Worm (Caenorhabditis elegans) whole organism, L2 larva: Measurements from ENCODE around the gene T11F8.1.
"Not testable (repeated sequence)": the region's sequence is repeated elsewhere in the genome, so short reads cannot be mapped to it uniquely, and the experiment has no call there.

ENCODE experiments used
- C34F6.9 ChIP-seq: fragments of 150-350 bp; optimal IDR thresholded peaks from 2 replicates; lab custom pipeline; 2014; ENCODE audit warnings: missing biosample characterization, missing genetic modification characterization
- R02D3.7 ChIP-seq: fragments of 150-350 bp; optimal IDR thresholded peaks from 2 replicates; lab custom pipeline; 2014; ENCODE audit warnings: missing biosample characterization, missing genetic modification characterization
- ZK546.5 ChIP-seq: sonication (generic microtip); optimal IDR thresholded peaks from 2 replicates; lab custom pipeline; 2017; ENCODE audit warnings: missing biosample characterization, missing genetic modification characterization
- alr-1 ChIP-seq: fragments of 150-350 bp; optimal IDR thresholded peaks from 2 replicates; lab custom pipeline; 2014; ENCODE audit warnings: missing biosample characterization, missing genetic modification characterization
- ama-1 ChIP-seq: fragments of 150-350 bp; optimal IDR thresholded peaks from 2 replicates; lab custom pipeline; 2018; ENCODE audit warnings: inconsistent platforms
- blmp-1 ChIP-seq: sonication (generic microtip); optimal IDR thresholded peaks from 2 replicates; lab custom pipeline; 2017; ENCODE audit warnings: missing genetic modification characterization, mild to moderate bottlenecking, missing compliant biosample characterization, antibody characterized with exemption, moderate library complexity; ENCODE audit not compliant: insufficient read depth
- ceh-82 ChIP-seq: fragments of 150-350 bp; optimal IDR thresholded peaks from 2 replicates; lab custom pipeline; 2014; ENCODE audit warnings: missing biosample characterization, missing genetic modification characterization
- crh-2 ChIP-seq: sonication (generic microtip); optimal IDR thresholded peaks from 2 replicates; lab custom pipeline; 2017; ENCODE audit warnings: missing biosample characterization, missing genetic modification characterization
- dmd-4 ChIP-seq: sonication (generic microtip); optimal IDR thresholded peaks from 2 replicates; lab custom pipeline; 2017; ENCODE audit warnings: missing biosample characterization, missing genetic modification characterization
- elt-1 ChIP-seq: fragments of 150-350 bp; optimal IDR thresholded peaks from 2 replicates; lab custom pipeline; 2014; ENCODE audit warnings: missing biosample characterization, missing genetic modification characterization
- elt-3 ChIP-seq: sonication (generic microtip); optimal IDR thresholded peaks from 2 replicates; lab custom pipeline; 2017; ENCODE audit warnings: missing biosample characterization, missing genetic modification characterization
- fos-1 ChIP-seq: fragments of 150-350 bp; optimal IDR thresholded peaks from 2 replicates; lab custom pipeline; 2014; ENCODE audit warnings: missing biosample characterization, missing genetic modification characterization
- gmeb-1 ChIP-seq: fragments of 150-350 bp; optimal IDR thresholded peaks from 2 replicates; lab custom pipeline; 2014; ENCODE audit warnings: missing biosample characterization, missing genetic modification characterization
- lin-11 ChIP-seq: fragments of 150-350 bp; sonication (generic microtip); optimal IDR thresholded peaks from 2 replicates; lab custom pipeline; 2014; ENCODE audit warnings: missing biosample characterization, missing genetic modification characterization, inconsistent platforms, mixed read lengths
- lin-13 ChIP-seq: fragments of 150-350 bp; optimal IDR thresholded peaks from 2 replicates; lab custom pipeline; 2014; ENCODE audit warnings: missing biosample characterization, missing genetic modification reagents, missing genetic modification characterization
- lin-39 ChIP-seq: fragments of 150-350 bp; optimal IDR thresholded peaks from 2 replicates; lab custom pipeline; 2014; ENCODE audit warnings: missing biosample characterization, missing genetic modification reagents, missing genetic modification characterization
- lsy-2 ChIP-seq, 2 experiments: fragments of 150-350 bp in 1 of 2; sonication (generic microtip) in 1 of 2; optimal IDR thresholded peaks; 2 replicates each; lab custom pipeline; 2014 to 2017; ENCODE audit warnings: missing biosample characterization in 2 of 2, missing genetic modification characterization in 2 of 2
- mbf-1 ChIP-seq: sonication (generic microtip); optimal IDR thresholded peaks from 2 replicates; lab custom pipeline; 2017; ENCODE audit warnings: missing biosample characterization, missing genetic modification characterization
- nhr-11 ChIP-seq: fragments of 150-350 bp; optimal IDR thresholded peaks from 2 replicates; lab custom pipeline; 2014; ENCODE audit warnings: missing biosample characterization, missing genetic modification characterization
- nhr-12 ChIP-seq: fragments of 150-350 bp; optimal IDR thresholded peaks from 2 replicates; lab custom pipeline; 2014; ENCODE audit warnings: missing biosample characterization, missing genetic modification characterization
- nhr-21 ChIP-seq: fragments of 150-350 bp; optimal IDR thresholded peaks from 2 replicates; lab custom pipeline; 2014; ENCODE audit warnings: missing biosample characterization, missing genetic modification characterization
- nhr-237 ChIP-seq: fragments of 150-350 bp; optimal IDR thresholded peaks from 2 replicates; lab custom pipeline; 2014; ENCODE audit warnings: missing biosample characterization, missing genetic modification characterization
- nhr-25 ChIP-seq: fragments of 150-350 bp; sonication (generic microtip); optimal IDR thresholded peaks from 3 replicates; lab custom pipeline; 2014; ENCODE audit warnings: missing biosample characterization, missing genetic modification characterization
- nhr-6 ChIP-seq: fragments of 150-350 bp; optimal IDR thresholded peaks from 2 replicates; lab custom pipeline; 2014; ENCODE audit warnings: missing biosample characterization, missing genetic modification characterization
- nhr-77 ChIP-seq: fragments of 150-350 bp; optimal IDR thresholded peaks from 2 replicates; lab custom pipeline; 2014; ENCODE audit warnings: missing biosample characterization, missing genetic modification characterization
- skn-1 ChIP-seq: sonication (generic microtip); optimal IDR thresholded peaks from 2 replicates; lab custom pipeline; 2017; ENCODE audit warnings: missing biosample characterization, missing genetic modification characterization
- snpc-4 ChIP-seq: fragments of 150-350 bp; optimal IDR thresholded peaks from 2 replicates; lab custom pipeline; 2014; ENCODE audit warnings: missing biosample characterization, missing genetic modification characterization
- unc-39 ChIP-seq: fragments of 150-350 bp; optimal IDR thresholded peaks from 2 replicates; lab custom pipeline; 2014; ENCODE audit warnings: missing biosample characterization, missing genetic modification characterization
- unc-55 ChIP-seq: fragments of 150-350 bp; sonication (generic microtip); optimal IDR thresholded peaks from 3 replicates; lab custom pipeline; 2014; ENCODE audit warnings: missing biosample characterization, missing genetic modification reagents, missing genetic modification characterization
- zag-1 ChIP-seq: fragments of 150-350 bp; optimal IDR thresholded peaks from 2 replicates; lab custom pipeline; 2014; ENCODE audit warnings: missing biosample characterization, missing genetic modification characterization
- ztf-11 ChIP-seq: sonication (generic microtip); optimal IDR thresholded peaks from 2 replicates; lab custom pipeline; 2017; ENCODE audit warnings: missing biosample characterization, missing genetic modification characterization
- ztf-4 ChIP-seq: fragments of 150-350 bp; optimal IDR thresholded peaks from 2 replicates; lab custom pipeline; 2014; ENCODE audit warnings: missing biosample characterization, missing genetic modification characterization

Gene T11F8.1

DNA sequence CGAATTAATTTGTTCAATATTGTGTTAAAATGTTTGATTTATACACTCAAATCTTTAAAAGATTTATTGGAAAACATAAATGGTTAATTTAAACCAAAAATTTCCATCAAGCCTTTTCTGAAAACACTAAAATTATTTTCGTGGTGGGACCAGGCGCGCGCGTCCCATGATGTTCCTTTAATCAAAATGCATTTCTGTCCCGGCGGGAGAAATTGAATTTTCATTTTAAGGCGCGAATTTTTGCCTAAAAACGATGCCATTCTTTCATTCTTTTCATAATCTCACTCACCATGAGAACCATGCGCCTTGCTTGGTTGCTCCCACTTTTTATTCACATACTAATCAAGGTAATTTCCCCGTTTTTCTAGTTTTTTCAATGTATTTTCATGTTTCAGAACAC lies 9.7 kb upstream of the T11F8.1 start, which contains the start of gene rme-2:
Gene rme-2, plus strand, starts transcription at position 288 of the 400 bp plus-strand sequence.
- TF ChIP-seq nhr-6 (tag; lab: Kevin White, UChicago) (no peak), R02D3.7 (tag; lab: Kevin White, UChicago) (no peak), C34F6.9 (tag; lab: Kevin White, UChicago) (no peak), nhr-25 (tag; lab: Kevin White, UChicago) (no peak), ama-1 (lab: Kevin White, UChicago) (no peak), blmp-1 (tag; lab: Kevin White, UChicago) (no peak), elt-3 (tag; lab: Kevin White, UChicago) (no peak)

DNA sequence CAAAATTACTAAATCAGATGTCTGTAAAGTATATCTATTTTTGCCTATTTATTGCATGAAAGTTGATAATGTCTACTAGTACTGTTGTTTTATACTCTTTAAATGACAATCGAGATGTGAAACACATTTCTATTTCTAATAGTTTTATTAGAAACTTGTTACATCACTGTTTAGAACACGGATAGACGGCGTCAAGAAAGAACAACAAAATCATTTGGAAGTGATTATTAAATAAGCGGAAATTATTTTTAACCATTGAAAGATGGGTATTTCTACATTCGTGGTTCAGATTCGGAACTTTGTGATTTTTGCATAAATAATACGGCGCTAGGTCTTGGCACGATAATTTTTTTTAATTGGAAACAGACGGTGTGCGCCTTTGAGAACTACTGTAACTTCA lies 6.3 kb upstream of the T11F8.1 start:
- TF ChIP-seq ceh-82 (tag; lab: Kevin White, UChicago) = no peak
- no peak for TF ChIP-seq ztf-4 (tag; lab: Kevin White, UChicago)
- TF ChIP-seq zag-1 (tag; lab: Kevin White, UChicago) = no peak
- TF ChIP-seq alr-1 (tag; lab: Kevin White, UChicago) = no peak
- TF ChIP-seq elt-1 (tag; lab: Kevin White, UChicago) = no peak
- no peak for TF ChIP-seq ztf-11 (tag; lab: Kevin White, UChicago)
- TF ChIP-seq nhr-21 (tag; lab: Kevin White, UChicago) = no peak
- TF ChIP-seq nhr-77 (tag; lab: Kevin White, UChicago) = no peak
- TF ChIP-seq snpc-4 = no peak
- TF ChIP-seq C34F6.9 (tag; lab: Kevin White, UChicago) = no peak
- TF ChIP-seq dmd-4 (tag; lab: Kevin White, UChicago) = no peak
- TF ChIP-seq, all 48 proteins: peak for 0

DNA sequence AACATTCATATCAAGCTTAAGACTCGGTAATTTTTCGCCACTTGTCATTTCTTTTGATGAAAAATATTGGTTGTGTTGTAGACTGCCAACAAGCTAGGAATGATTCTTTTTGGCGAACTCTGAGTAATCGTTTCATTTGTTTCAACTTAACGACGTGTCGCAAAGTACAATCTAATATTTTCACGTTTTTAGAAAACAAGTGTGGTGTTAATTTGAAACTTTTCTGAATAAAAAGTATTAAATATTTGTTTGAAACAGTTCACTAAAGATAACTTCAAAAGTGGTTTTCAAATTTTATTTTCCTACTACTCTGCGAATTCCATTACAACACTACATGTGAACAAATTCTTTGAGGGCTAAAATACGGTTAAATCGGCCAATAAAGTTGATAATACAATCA lies 2.9 kb upstream of the T11F8.1 start, which contains the start of gene T11F8.4:
Gene T11F8.4, minus strand, starts transcription at position 101 of the 400 bp plus-strand sequence.
- TF ChIP-seq lsy-2 (tag; optimal IDR thresholded peaks at IDR 0.05; lab: Kevin White, UChicago) = no peak
- TF ChIP-seq, all 48 proteins: peak for 0

DNA sequence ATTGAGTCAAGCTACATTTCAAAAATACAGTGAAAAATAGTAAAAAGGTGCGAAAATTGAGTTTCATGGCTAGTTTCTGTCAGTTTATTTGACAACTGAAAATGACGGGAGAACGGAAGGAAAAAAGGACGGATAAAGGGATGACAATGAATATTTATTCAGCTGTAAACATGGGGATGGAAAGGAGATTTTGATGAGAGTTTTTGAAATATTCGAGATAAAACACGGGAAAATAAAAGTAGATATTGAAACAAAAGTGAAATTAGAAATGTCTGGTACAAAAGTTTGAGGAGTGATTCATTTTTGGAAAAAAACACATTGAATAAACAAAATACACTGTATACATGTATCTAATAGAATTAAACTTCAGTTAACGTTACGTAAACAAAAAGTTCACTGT lies 2.8 kb downstream of the T11F8.1 start, which contains the start of gene T11F8.12:
Gene T11F8.12, minus strand, starts transcription at position 101 of the 400 bp plus-strand sequence.
- no peak for TF ChIP-seq blmp-1 (tag; lab: Kevin White, UChicago)

ce11 chrIV:5482723-5483122 lies 3.3 kb downstream of the T11F8.1 start, which contains the start of gene T11F8.5:
TSS of gene T11F8.5 (plus strand) at chrIV:5483023.
- TF ChIP-seq nhr-237 (tag; lab: Kevin White, UChicago) = no peak
- TF ChIP-seq fos-1 (tag; lab: Kevin White, UChicago) = no peak
- no peak for TF ChIP-seq lin-11
- TF ChIP-seq mbf-1 (tag; lab: Kevin White, UChicago) = no peak
- no peak for TF ChIP-seq nhr-11
- no peak for TF ChIP-seq nhr-12 (tag; lab: Kevin White, UChicago)
- TF ChIP-seq gmeb-1 (tag; lab: Kevin White, UChicago) = no peak
- TF ChIP-seq alr-1 (tag; lab: Kevin White, UChicago) = no peak
- no peak for TF ChIP-seq lin-13 (GFP tag; lab: Kevin White, UChicago)
- TF ChIP-seq unc-55 (GFP tag; lab: Kevin White, UChicago) = no peak
- TF ChIP-seq ZK546.5 (tag; lab: Kevin White, UChicago) = no peak
- no peak for TF ChIP-seq nhr-25 (tag; lab: Kevin White, UChicago)
- TF ChIP-seq unc-39 = no peak
- TF ChIP-seq skn-1 (tag; lab: Kevin White, UChicago) = no peak
- TF ChIP-seq ama-1 (lab: Kevin White, UChicago) = no peak
- TF ChIP-seq lin-39 = no peak
- TF ChIP-seq ztf-11 (tag; lab: Kevin White, UChicago) = no peak
- no peak for TF ChIP-seq snpc-4
- TF ChIP-seq crh-2 = no peak
- no peak for TF ChIP-seq dmd-4 (tag; lab: Kevin White, UChicago)

DNA sequence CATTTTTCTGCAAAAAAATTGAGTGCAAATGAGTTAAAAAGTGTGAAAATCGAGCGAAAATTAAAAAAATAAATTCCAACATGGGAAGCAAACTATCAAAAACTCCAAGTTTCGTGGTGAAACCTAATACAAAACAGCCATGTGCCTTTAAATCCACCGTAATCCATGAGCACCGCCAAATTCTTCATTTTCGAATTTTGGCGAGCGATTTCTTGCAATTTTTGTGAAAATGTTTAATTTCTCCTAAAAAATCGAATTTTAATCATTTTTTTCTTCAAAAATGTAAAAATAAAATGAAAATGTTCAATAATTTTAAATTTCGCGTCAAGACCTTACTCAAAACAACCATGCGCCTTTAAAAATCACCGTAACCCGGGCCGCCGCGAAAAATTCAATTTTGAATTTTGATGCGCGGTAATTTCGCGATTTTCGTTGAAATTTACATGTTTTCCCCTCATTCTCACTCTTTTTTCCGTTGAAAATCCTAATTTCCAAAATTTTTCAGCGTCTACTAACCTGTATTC lies 6.9 kb downstream of the T11F8.1 start, which contains the start of the genes snpc-3.1 and puf-7:
Gene snpc-3.1, minus strand, starts transcription at position 51 of the 524 bp plus-strand sequence.
Gene puf-7, plus strand, starts transcription at position 506 of the 524 bp plus-strand sequence.
- not testable (repeated sequence) for TF ChIP-seq ama-1 (lab: Kevin White, UChicago); R02D3.7 (tag; lab: Kevin White, UChicago); elt-1 (tag; lab: Kevin White, UChicago)
